Fruit fly (Drosophila melanogaster): ENCODE measurements around the gene CG6144.

The CG6144 gene

DNA sequence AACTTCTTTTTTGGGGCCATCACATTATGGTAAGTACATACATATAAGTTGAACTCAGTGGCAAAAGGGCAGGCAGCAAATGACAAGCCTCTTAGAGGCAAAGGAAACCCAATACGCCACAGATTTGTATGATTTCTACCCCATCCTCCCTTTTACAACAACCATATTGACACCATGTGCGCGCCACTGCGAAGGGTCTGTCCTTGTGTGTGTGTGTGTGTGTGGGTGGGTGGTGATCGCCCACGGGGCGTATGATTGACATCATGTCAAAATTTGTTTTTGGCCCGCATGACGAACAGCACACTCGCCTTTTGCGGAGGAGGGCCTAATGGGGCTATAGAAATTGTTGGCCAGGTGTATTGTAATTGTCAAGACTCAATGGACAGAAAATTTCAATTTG, 11.1 kb downstream of the CG6144 start (continued):
- TF ChIP-seq Fer3 (tag; optimal IDR thresholded peaks at IDR 0.05) = no peak
- no peak for TF ChIP-seq Kr (GFP tag; optimal IDR thresholded peaks at IDR 0.05)
- no peak for TF ChIP-seq CG5180 (GFP tag; optimal IDR thresholded peaks at IDR 0.05)
- TF ChIP-seq Ets65A (GFP tag) = no peak
- TF ChIP-seq mirr (GFP tag; optimal IDR thresholded peaks at IDR 0.05) = peak; percentile 58
- no peak for TF ChIP-seq CG18764 (GFP tag; optimal IDR thresholded peaks at IDR 0.05)
- TF ChIP-seq CG3838 (GFP tag; optimal IDR thresholded peaks at IDR 0.05) = no peak
- peak; percentile 30; the same call in 1 of the 2 replicates for TF ChIP-seq Awh (GFP tag; IDR thresholded peaks at IDR 0.05)
- TF ChIP-seq CG18476 (GFP tag; optimal IDR thresholded peaks at IDR 0.05) = no peak
- TF ChIP-seq Ets97D (GFP tag; optimal IDR thresholded peaks at IDR 0.05) = no peak
- 0 out of 3 replicates have a peak, but pooled peaks have one; percentile 26 for TF ChIP-seq CG11695 (GFP tag; IDR thresholded peaks at IDR 0.05)
- TF ChIP-seq Gsc (GFP tag; IDR thresholded peaks at IDR 0.05) = no peak
- TF ChIP-seq crol (GFP tag; IDR thresholded peaks at IDR 0.05) = no peak
- TF ChIP-seq phol (tag; optimal IDR thresholded peaks at IDR 0.05) = no peak
- no peak for TF ChIP-seq gcm2 (GFP tag; optimal IDR thresholded peaks at IDR 0.05)
- no peak for TF ChIP-seq B-H1 (GFP tag; IDR thresholded peaks at IDR 0.05)
- no peak for TF ChIP-seq HLH54F (GFP tag; optimal IDR thresholded peaks at IDR 0.05)
- no peak for TF ChIP-seq CG4730 (GFP tag; IDR thresholded peaks at IDR 0.05)
- no peak for TF ChIP-seq CG16815 (GFP tag; optimal IDR thresholded peaks at IDR 0.05)
- TF ChIP-seq CG12071 (GFP tag; optimal IDR thresholded peaks at IDR 0.05) = peak; percentile 30
- TF ChIP-seq CG8924 (tag; optimal IDR thresholded peaks at IDR 0.05) = no peak
- TF ChIP-seq Sox102F (GFP tag; optimal IDR thresholded peaks at IDR 0.05) = no peak
- no peak for TF ChIP-seq CG17612 (GFP tag; IDR thresholded peaks at IDR 0.05)
- TF ChIP-seq B-H2 (GFP tag; optimal IDR thresholded peaks at IDR 0.05) = no peak
- no peak for TF ChIP-seq CG2678 (tag; optimal IDR thresholded peaks at IDR 0.05)
- peak; percentile 99 for TF ChIP-seq sr (GFP tag; IDR thresholded peaks at IDR 0.05)
- TF ChIP-seq CG6654 (GFP tag; optimal IDR thresholded peaks at IDR 0.05) = no peak
- TF ChIP-seq al (GFP tag; IDR thresholded peaks at IDR 0.05) = no peak
- no peak for TF ChIP-seq CG6854 (GFP tag; optimal IDR thresholded peaks at IDR 0.05)
- no peak for TF ChIP-seq MESR4 (GFP tag; optimal IDR thresholded peaks at IDR 0.05)
- TF ChIP-seq sens (GFP tag) = no peak
- no peak for TF ChIP-seq vnd (GFP tag; IDR thresholded peaks at IDR 0.05; ENCODE audit: partially characterized antibody)
- TF ChIP-seq Med (GFP tag) = peak; percentile 38
- peak; percentile 9 for TF ChIP-seq CG12659 (GFP tag; optimal IDR thresholded peaks at IDR 0.05)
- no peak for TF ChIP-seq CG3065 (GFP tag; optimal IDR thresholded peaks at IDR 0.05)
- TF ChIP-seq CG14667 (GFP tag; IDR thresholded peaks at IDR 0.05) = no peak
- TF ChIP-seq Blimp-1 (GFP tag; optimal IDR thresholded peaks at IDR 0.05) = no peak
- TF ChIP-seq Scr (GFP tag; IDR thresholded peaks at IDR 0.05; ENCODE audit: partially characterized antibody) = no peak
- no peak for TF ChIP-seq Tbp (GFP tag; optimal IDR thresholded peaks at IDR 0.05)
- 0 out of 2 replicates have a peak, but pooled peaks have one; percentile 10 for TF ChIP-seq CG32532 (GFP tag; IDR thresholded peaks at IDR 0.05)
- TF ChIP-seq Dip3 (GFP tag; optimal IDR thresholded peaks at IDR 0.05) = no peak
- TF ChIP-seq Bdp1 (GFP tag; optimal IDR thresholded peaks at IDR 0.05) = no peak
- no peak for TF ChIP-seq eve (GFP tag; optimal IDR thresholded peaks at IDR 0.05)
- no peak for TF ChIP-seq CG6765 (GFP tag; optimal IDR thresholded peaks at IDR 0.05)
- TF ChIP-seq Pdp1 (GFP tag; optimal IDR thresholded peaks at IDR 0.05) = no peak
- no peak for TF ChIP-seq cwo (GFP tag; optimal IDR thresholded peaks at IDR 0.05)
- TF ChIP-seq zfh1 (GFP tag; IDR thresholded peaks at IDR 0.05) = peak; percentile 8; the same call in 1 of the 3 replicates
- TF ChIP-seq gro (GFP tag; optimal IDR thresholded peaks at IDR 0.05) = no peak
- TF ChIP-seq CG9215 (GFP tag; IDR thresholded peaks at IDR 0.05) = no peak
- no peak for TF ChIP-seq ranshi (GFP tag; IDR thresholded peaks at IDR 0.05)
- TF ChIP-seq dmrt99B (tag; optimal IDR thresholded peaks at IDR 0.05) = no peak
- TF ChIP-seq HmgD (GFP tag; optimal IDR thresholded peaks at IDR 0.05) = no peak

Data from whole organism, embryonic.